Worm (Caenorhabditis elegans): ENCODE results near the gene hpo-6.

ce11 chrIV:1550578-1550977 is 11.4 kb upstream of the hpo-6 start, which contains the start of gene tag-244:
- no peak for TF ChIP-seq him-1 (tag; optimal IDR thresholded peaks at IDR 0.05)
- no peak for TF ChIP-seq dao-5 (tag; optimal IDR thresholded peaks at IDR 0.05)
- TF ChIP-seq W03F9.2 (tag; optimal IDR thresholded peaks at IDR 0.05), result no peak

All from whole organism, L4/young adult.